Worm (Caenorhabditis elegans): ENCODE data around the gene uvs-1.
A peak's percentile ranks its signal among the peaks of the same experiment; 100 is the strongest.

Gene uvs-1

DNA sequence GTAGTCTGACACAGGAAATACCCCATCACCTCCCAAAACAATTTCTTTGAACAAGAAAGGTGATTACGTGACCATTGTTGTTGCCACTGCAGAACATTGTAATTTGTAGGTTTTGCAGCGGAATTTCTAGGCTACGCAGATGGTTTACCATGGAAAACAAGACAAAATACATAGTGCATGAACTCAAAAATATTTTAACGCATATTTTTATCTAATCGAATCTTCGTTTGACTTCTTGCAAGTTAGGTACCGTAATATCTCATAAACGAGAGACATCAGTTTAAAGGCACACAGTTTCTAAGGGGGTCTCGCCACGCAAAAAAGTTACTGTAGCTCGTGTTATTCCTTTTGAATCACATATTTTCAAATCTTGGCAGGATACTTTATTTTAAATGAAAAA, 25.0 kb downstream of the uvs-1 start:
- TF ChIP-seq nhr-28 (tag; optimal IDR thresholded peaks at IDR 0.05) (no peak), pha-4 (tag; optimal IDR thresholded peaks at IDR 0.05) (no peak), M03D4.4 (tag; optimal IDR thresholded peaks at IDR 0.05) (no peak), unc-120 (tag; optimal IDR thresholded peaks at IDR 0.05; ENCODE audit: poor library complexity, severe bottlenecking) (no peak), sptf-1 (tag; optimal IDR thresholded peaks at IDR 0.05) (no peak), ztf-11 (tag; optimal IDR thresholded peaks at IDR 0.05) (no peak), zip-8 (tag; optimal IDR thresholded peaks at IDR 0.05) (no peak), ces-1 (GFP tag; optimal IDR thresholded peaks at IDR 0.05) (no peak), elt-1 (tag; optimal IDR thresholded peaks at IDR 0.05; ENCODE audit: borderline replicate concordance, insufficient read depth) (no peak), cnd-1 (tag; optimal IDR thresholded peaks at IDR 0.05) (no peak), blmp-1 (tag; optimal IDR thresholded peaks at IDR 0.05) (no peak), nhr-237 (tag; optimal IDR thresholded peaks at IDR 0.05) (no peak), mls-2 (tag; optimal IDR thresholded peaks at IDR 0.05) (no peak), unc-39 (tag; optimal IDR thresholded peaks at IDR 0.05) (no peak), lin-32 (GFP tag; optimal IDR thresholded peaks at IDR 0.05) (no peak), ceh-43 (GFP tag; optimal IDR thresholded peaks at IDR 0.05) (no peak), mab-5 (tag; optimal IDR thresholded peaks at IDR 0.05) (no peak)

DNA sequence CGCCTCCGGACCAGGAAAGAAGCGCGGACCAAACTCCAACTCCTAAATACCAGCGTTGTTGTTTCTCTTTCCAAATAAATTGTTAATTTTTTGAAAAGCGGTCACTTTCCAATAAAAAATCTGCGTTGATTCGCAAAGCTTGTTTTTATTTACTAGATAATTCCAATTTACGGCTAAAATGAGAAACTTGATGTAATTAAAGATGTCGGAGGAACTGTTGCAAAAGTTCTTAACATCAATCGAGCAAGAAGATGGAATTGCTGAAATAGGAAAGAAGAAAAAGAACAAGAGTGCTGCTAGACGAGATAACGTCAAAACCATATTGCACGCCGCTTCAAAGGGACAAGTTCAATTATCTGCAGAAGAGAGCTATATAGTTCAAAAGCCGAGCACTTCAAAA, 26.9 kb downstream of the uvs-1 start, which contains the start of gene C26F1.3:
Gene C26F1.3 (plus strand): TSS at position 203 of the 400 bp plus-strand sequence.
- TF ChIP-seq sptf-1 (tag; optimal IDR thresholded peaks at IDR 0.05) (no peak), drap-1 (GFP tag; optimal IDR thresholded peaks at IDR 0.05) (no peak), nhr-12 (tag; optimal IDR thresholded peaks at IDR 0.05) (no peak), unc-62 (GFP tag; optimal IDR thresholded peaks at IDR 0.05) (no peak), tbx-8 (GFP tag; optimal IDR thresholded peaks at IDR 0.05) (no peak)

DNA sequence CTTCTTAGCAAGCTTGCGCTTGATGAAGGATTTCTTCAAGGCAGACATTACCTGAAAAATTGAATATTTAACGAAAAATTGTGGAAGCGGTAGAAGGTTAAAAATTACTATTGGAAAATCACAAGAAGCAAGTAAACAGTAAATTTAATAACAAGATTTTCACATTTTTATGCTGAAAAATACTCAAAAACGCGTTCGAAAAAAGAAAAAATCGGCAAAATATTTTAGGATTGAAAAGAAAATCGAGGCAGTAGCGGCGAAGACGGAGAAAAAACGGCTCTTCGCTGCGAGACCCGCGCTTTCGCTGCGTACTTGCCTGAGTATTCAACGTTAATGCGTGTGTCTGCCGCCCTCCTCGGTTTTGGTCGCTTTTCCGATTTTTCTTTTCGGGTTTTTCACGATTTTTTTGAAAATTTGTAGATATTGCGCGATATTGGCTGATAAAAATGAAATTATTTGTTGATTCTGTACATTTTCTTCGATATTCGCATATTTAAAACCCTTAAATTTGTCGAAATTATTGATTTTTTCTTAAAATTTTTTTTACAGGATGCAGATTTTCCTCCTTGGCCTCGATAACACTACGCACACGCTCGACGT, 27.9 kb downstream of the uvs-1 start, which contains the start of the genes rpl-39 and rps-30:
Gene rpl-39 (minus strand): TSS at position 51 of the 600 bp plus-strand sequence.
Gene rps-30 (plus strand): TSS at position 550 of the 600 bp plus-strand sequence.
- TF ChIP-seq nhr-12 (tag; optimal IDR thresholded peaks at IDR 0.05), result no peak
- TF ChIP-seq ham-2 (GFP tag; optimal IDR thresholded peaks at IDR 0.05), result peak; percentile 54
- no peak for TF ChIP-seq lin-32 (GFP tag; optimal IDR thresholded peaks at IDR 0.05)
- no peak for TF ChIP-seq sem-2 (GFP tag; optimal IDR thresholded peaks at IDR 0.05)
- no peak for TF ChIP-seq ceh-43 (GFP tag; optimal IDR thresholded peaks at IDR 0.05)
- peak; percentile 56 for TF ChIP-seq hlh-1 (tag; optimal IDR thresholded peaks at IDR 0.05)
- TF ChIP-seq cnd-1 (tag; optimal IDR thresholded peaks at IDR 0.05), result no peak
- peak; percentile 64 for TF ChIP-seq sptf-1 (tag; optimal IDR thresholded peaks at IDR 0.05)
- no peak for TF ChIP-seq elt-3 (tag; optimal IDR thresholded peaks at IDR 0.05)
- no peak for TF ChIP-seq nhr-2 (tag; optimal IDR thresholded peaks at IDR 0.05)
- TF ChIP-seq unc-120 (tag; optimal IDR thresholded peaks at IDR 0.05; ENCODE audit: poor library complexity, severe bottlenecking), result peak; percentile 24
- no peak for TF ChIP-seq snpc-4 (tag; optimal IDR thresholded peaks at IDR 0.05)
- no peak for TF ChIP-seq ceh-83 (GFP tag; optimal IDR thresholded peaks at IDR 0.05)
- peak; percentile 85 for TF ChIP-seq lsy-2 (tag; optimal IDR thresholded peaks at IDR 0.05)
- TF ChIP-seq mab-5 (tag; optimal IDR thresholded peaks at IDR 0.05), result no peak
- peak; percentile 79 for TF ChIP-seq ceh-39 (tag; optimal IDR thresholded peaks at IDR 0.05)
- peak; percentile 70 for TF ChIP-seq ces-1 (GFP tag; optimal IDR thresholded peaks at IDR 0.05)
- TF ChIP-seq bed-3 (GFP tag; optimal IDR thresholded peaks at IDR 0.05), result no peak
- peak; percentile 19 for TF ChIP-seq unc-62 (GFP tag; optimal IDR thresholded peaks at IDR 0.05)
- no peak for TF ChIP-seq elt-1 (tag; optimal IDR thresholded peaks at IDR 0.05; ENCODE audit: borderline replicate concordance, insufficient read depth)
- no peak for TF ChIP-seq M03D4.4 (tag; optimal IDR thresholded peaks at IDR 0.05)
- peak; percentile 31 for TF ChIP-seq mls-2 (tag; optimal IDR thresholded peaks at IDR 0.05)
- TF ChIP-seq lin-13 (tag; optimal IDR thresholded peaks at IDR 0.05), result peak; percentile 75
- no peak for TF ChIP-seq flh-1 (GFP tag; optimal IDR thresholded peaks at IDR 0.05)
- TF ChIP-seq zip-8 (tag; optimal IDR thresholded peaks at IDR 0.05), result no peak
- no peak for TF ChIP-seq nhr-76 (tag; optimal IDR thresholded peaks at IDR 0.05)
- TF ChIP-seq mep-1 (tag; optimal IDR thresholded peaks at IDR 0.05), result peak; percentile 91
- TF ChIP-seq pha-4 (tag; optimal IDR thresholded peaks at IDR 0.05), result peak; percentile 85
- TF ChIP-seq ztf-11 (tag; optimal IDR thresholded peaks at IDR 0.05), result peak; percentile 8
- TF ChIP-seq nhr-28 (tag; optimal IDR thresholded peaks at IDR 0.05), result no peak
- no peak for TF ChIP-seq unc-39 (tag; optimal IDR thresholded peaks at IDR 0.05)
- no peak for TF ChIP-seq blmp-1 (tag; optimal IDR thresholded peaks at IDR 0.05)
- no peak for TF ChIP-seq drap-1 (GFP tag; optimal IDR thresholded peaks at IDR 0.05)
- TF ChIP-seq nhr-237 (tag; optimal IDR thresholded peaks at IDR 0.05), result peak; percentile 92
- TF ChIP-seq tbx-8 (GFP tag; optimal IDR thresholded peaks at IDR 0.05), result no peak
